Worm (Caenorhabditis elegans) whole organism, late embryonic: ENCODE results near the gene C27A2.12.
A peak's percentile ranks its signal among the peaks of the same experiment; 100 is the strongest.

Experiments used
- C08G9.2 ChIP-seq: sonication (generic microtip); optimal IDR thresholded peaks from 2 replicates; lab custom pipeline; 2016; ENCODE audit warnings: mild to moderate bottlenecking, missing genetic modification characterization, moderate library complexity, missing compliant biosample characterization
- C38D4.7 ChIP-seq: fragments of 200-800 bp; sonication (Bioruptor generic); optimal IDR thresholded peaks from 2 replicates; lab custom pipeline; 2018; ENCODE audit warnings: mild to moderate bottlenecking, missing genetic modification characterization, moderate library complexity, missing compliant biosample characterization
- F13H6.1 ChIP-seq: sonication (generic microtip); optimal IDR thresholded peaks from 2 replicates; lab custom pipeline; 2016; ENCODE audit warnings: missing genetic modification characterization, missing compliant biosample characterization
- K02D7.2 ChIP-seq: sonication (generic microtip); optimal IDR thresholded peaks from 2 replicates; lab custom pipeline; 2017; ENCODE audit warnings: mild to moderate bottlenecking, missing genetic modification characterization, missing compliant biosample characterization
- K09A11.1 ChIP-seq: sonication (generic microtip); optimal IDR thresholded peaks from 2 replicates; lab custom pipeline; 2017; ENCODE audit warnings: antibody characterized with exemption, mild to moderate bottlenecking, missing genetic modification characterization, missing compliant biosample characterization; ENCODE audit not compliant: insufficient read depth
- Y22D7AL.16 ChIP-seq: sonication (generic microtip); optimal IDR thresholded peaks from 2 replicates; lab custom pipeline; 2016; ENCODE audit warnings: missing genetic modification characterization, missing compliant biosample characterization
- ahr-1 ChIP-seq: sonication (generic microtip); optimal IDR thresholded peaks from 2 replicates; lab custom pipeline; 2016; ENCODE audit warnings: missing genetic modification characterization, missing compliant biosample characterization
- ama-1 ChIP-seq: fragments of 150-350 bp; optimal IDR thresholded peaks from 2 replicates; lab custom pipeline; 2014
- ceh-14 ChIP-seq: sonication (generic microtip); optimal IDR thresholded peaks from 2 replicates; lab custom pipeline; 2016; ENCODE audit warnings: missing genotype, missing genetic modification characterization, missing compliant biosample characterization
- ceh-19 ChIP-seq: fragments of 200-800 bp; sonication (Bioruptor generic); optimal IDR thresholded peaks from 2 replicates; lab custom pipeline; 2018; ENCODE audit warnings: mild to moderate bottlenecking, missing genetic modification characterization, missing compliant biosample characterization
- ceh-2 ChIP-seq: sonication (generic microtip); optimal IDR thresholded peaks from 2 replicates; lab custom pipeline; 2016; ENCODE audit warnings: missing genotype, missing genetic modification characterization, missing compliant biosample characterization
- ceh-22 ChIP-seq: sonication (generic microtip); optimal IDR thresholded peaks from 2 replicates; lab custom pipeline; 2017; ENCODE audit warnings: missing biosample characterization, missing genetic modification characterization
- ceh-24 ChIP-seq: sonication (generic microtip); optimal IDR thresholded peaks from 2 replicates; lab custom pipeline; 2016; ENCODE audit warnings: mild to moderate bottlenecking, missing genetic modification characterization, missing compliant biosample characterization
- ceh-30 ChIP-seq: fragments of 150-350 bp; optimal IDR thresholded peaks from 2 replicates; lab custom pipeline; 2014; ENCODE audit warnings: missing biosample characterization, missing genetic modification characterization
- ceh-31 ChIP-seq: sonication (generic microtip); optimal IDR thresholded peaks from 2 replicates; lab custom pipeline; 2016; ENCODE audit warnings: missing genetic modification characterization, missing compliant biosample characterization
- ceh-45 ChIP-seq: fragments of 200-800 bp; sonication (Bioruptor generic); IDR thresholded peaks from 2 replicates; pipeline ENCODE4 v1.3.6; 2022; ENCODE audit warnings: missing genetic modification reagents, missing genetic modification characterization, missing compliant biosample characterization
- ceh-48 ChIP-seq: sonication (generic microtip); optimal IDR thresholded peaks from 2 replicates; lab custom pipeline; 2016; ENCODE audit warnings: missing genetic modification characterization, inconsistent platforms, missing compliant biosample characterization
- ceh-9 ChIP-seq: sonication (generic microtip); optimal IDR thresholded peaks from 2 replicates; lab custom pipeline; 2016; ENCODE audit warnings: mild to moderate bottlenecking, missing genetic modification characterization, inconsistent platforms, missing compliant biosample characterization
- che-1 ChIP-seq: sonication (generic microtip); optimal IDR thresholded peaks from 2 replicates; lab custom pipeline; 2016; ENCODE audit warnings: mild to moderate bottlenecking, missing genetic modification characterization, missing compliant biosample characterization
- dve-1 ChIP-seq: sonication (generic microtip); optimal IDR thresholded peaks from 2 replicates; lab custom pipeline; 2017; ENCODE audit warnings: antibody characterized with exemption, mild to moderate bottlenecking, missing genetic modification characterization, missing compliant biosample characterization
- elt-4 ChIP-seq: sonication (generic microtip); optimal IDR thresholded peaks from 2 replicates; lab custom pipeline; 2016; ENCODE audit warnings: missing genetic modification characterization, missing compliant biosample characterization
- eyg-1 ChIP-seq: sonication (generic microtip); optimal IDR thresholded peaks from 2 replicates; lab custom pipeline; 2016; ENCODE audit warnings: missing genotype, missing genetic modification characterization, missing compliant biosample characterization
- fax-1 ChIP-seq: sonication (generic microtip); optimal IDR thresholded peaks from 2 replicates; lab custom pipeline; 2016; ENCODE audit warnings: missing genotype, missing genetic modification characterization, missing compliant biosample characterization
- fkh-6 ChIP-seq: sonication (generic microtip); optimal IDR thresholded peaks from 2 replicates; lab custom pipeline; 2016; ENCODE audit warnings: missing genetic modification characterization, missing compliant biosample characterization
- hlh-13 ChIP-seq: fragments of 200-800 bp; sonication (Bioruptor generic); optimal IDR thresholded peaks from 2 replicates; lab custom pipeline; 2018; ENCODE audit warnings: mild to moderate bottlenecking, missing genetic modification characterization, missing compliant biosample characterization
- hlh-15 ChIP-seq: sonication (generic microtip); optimal IDR thresholded peaks from 2 replicates; lab custom pipeline; 2016; ENCODE audit warnings: missing genetic modification characterization, missing compliant biosample characterization
- hlh-30 ChIP-seq: sonication (generic microtip); optimal IDR thresholded peaks from 2 replicates; lab custom pipeline; 2017; ENCODE audit warnings: antibody characterized with exemption, missing genetic modification characterization, missing compliant biosample characterization; ENCODE audit not compliant: insufficient read depth
- hlh-8 ChIP-seq: sonication (generic microtip); optimal IDR thresholded peaks from 2 replicates; lab custom pipeline; 2016; ENCODE audit warnings: missing genotype, missing genetic modification characterization, missing compliant biosample characterization
- lim-6 ChIP-seq: sonication (generic microtip); optimal IDR thresholded peaks from 2 replicates; lab custom pipeline; 2016; ENCODE audit warnings: missing genetic modification characterization, missing compliant biosample characterization
- madf-2 ChIP-seq: sonication (generic microtip); optimal IDR thresholded peaks from 2 replicates; lab custom pipeline; 2017; ENCODE audit warnings: missing genetic modification characterization, missing compliant biosample characterization
- mec-3 ChIP-seq: sonication (generic microtip); optimal IDR thresholded peaks from 2 replicates; lab custom pipeline; 2016; ENCODE audit warnings: borderline replicate concordance, missing genetic modification characterization, missing compliant biosample characterization
- nhr-11 ChIP-seq: fragments of 150-350 bp; optimal IDR thresholded peaks from 2 replicates; lab custom pipeline; 2014; ENCODE audit warnings: missing biosample characterization, missing genetic modification characterization
- nhr-232 ChIP-seq: sonication (generic microtip); optimal IDR thresholded peaks from 2 replicates; lab custom pipeline; 2016; ENCODE audit warnings: missing genetic modification characterization, missing compliant biosample characterization
- odd-2 ChIP-seq: sonication (generic microtip); optimal IDR thresholded peaks from 2 replicates; lab custom pipeline; 2017; ENCODE audit warnings: antibody characterized with exemption, mild to moderate bottlenecking, missing genetic modification characterization, missing compliant biosample characterization
- pag-3 ChIP-seq: sonication (generic microtip); optimal IDR thresholded peaks from 2 replicates; lab custom pipeline; 2016; ENCODE audit warnings: missing compliant biosample characterization, missing genetic modification characterization, borderline replicate concordance
- pat-9 ChIP-seq: fragments of 200-800 bp; sonication (Bioruptor generic); optimal IDR thresholded peaks from 2 replicates; lab custom pipeline; 2018; ENCODE audit warnings: mild to moderate bottlenecking, missing genetic modification characterization, moderate library complexity, missing compliant biosample characterization
- pha-2 ChIP-seq: sonication (generic microtip); optimal IDR thresholded peaks from 2 replicates; lab custom pipeline; 2017; ENCODE audit warnings: mild to moderate bottlenecking, missing genetic modification characterization, missing compliant biosample characterization
- pqm-1 ChIP-seq: sonication (generic microtip); optimal IDR thresholded peaks from 2 replicates; lab custom pipeline; 2016; ENCODE audit warnings: missing genetic modification characterization, missing compliant biosample characterization
- pros-1 ChIP-seq: fragments of 150-350 bp; optimal IDR thresholded peaks from 2 replicates; lab custom pipeline; 2014; ENCODE audit warnings: missing biosample characterization, missing genetic modification reagents, missing genetic modification characterization
- ref-2 ChIP-seq: sonication (generic microtip); optimal IDR thresholded peaks from 2 replicates; lab custom pipeline; 2016; ENCODE audit warnings: missing genetic modification characterization, missing compliant biosample characterization
- rnt-1 ChIP-seq: sonication (generic microtip); optimal IDR thresholded peaks from 2 replicates; lab custom pipeline; 2016; ENCODE audit warnings: missing genetic modification characterization, missing compliant biosample characterization
- sox-2 ChIP-seq: fragments of 200-800 bp; sonication (Bioruptor generic); IDR thresholded peaks from 2 replicates; pipeline ENCODE4 v1.3.6; 2022; ENCODE audit warnings: missing genetic modification reagents, missing genetic modification characterization, missing compliant biosample characterization
- sox-4 ChIP-seq: sonication (generic microtip); optimal IDR thresholded peaks from 2 replicates; lab custom pipeline; 2017; ENCODE audit warnings: mild to moderate bottlenecking, missing genetic modification characterization, inconsistent platforms, missing compliant biosample characterization
- tbx-2 ChIP-seq: sonication (generic microtip); optimal IDR thresholded peaks from 2 replicates; lab custom pipeline; 2016; ENCODE audit warnings: missing genetic modification characterization, missing compliant biosample characterization
- ttx-3 ChIP-seq: sonication (generic microtip); optimal IDR thresholded peaks from 2 replicates; lab custom pipeline; 2016; ENCODE audit warnings: missing genetic modification reagents, missing genetic modification characterization, missing compliant biosample characterization
- unc-3 ChIP-seq, 2 experiments: fragments of 200-800 bp in 1 of 2; sonication (Bioruptor generic) in 1 of 2; sonication (generic microtip) in 1 of 2; conservative IDR thresholded peaks in 1 of 2; optimal IDR thresholded peaks in 1 of 2; 2 replicates each; pipeline versions ENCODE4 v1.3.6 to Lab custom; 2016 to 2022; ENCODE audit warnings: missing compliant biosample characterization in 2 of 2, missing genetic modification characterization in 2 of 2, missing genetic modification reagents in 1 of 2
- unc-42 ChIP-seq: sonication (generic microtip); optimal IDR thresholded peaks from 2 replicates; lab custom pipeline; 2016; ENCODE audit warnings: missing genotype, missing genetic modification characterization, missing compliant biosample characterization
- unc-55 ChIP-seq: sonication (generic microtip); optimal IDR thresholded peaks from 2 replicates; lab custom pipeline; 2017; ENCODE audit warnings: missing biosample characterization, missing genetic modification reagents, missing genetic modification characterization
- unc-86 ChIP-seq: sonication (generic microtip); optimal IDR thresholded peaks from 2 replicates; lab custom pipeline; 2016; ENCODE audit warnings: missing genetic modification characterization, missing compliant biosample characterization
- zip-5 ChIP-seq: sonication (generic microtip); optimal IDR thresholded peaks from 2 replicates; lab custom pipeline; 2016; ENCODE audit warnings: missing genetic modification characterization, missing compliant biosample characterization

C27A2.12 gene

DNA sequence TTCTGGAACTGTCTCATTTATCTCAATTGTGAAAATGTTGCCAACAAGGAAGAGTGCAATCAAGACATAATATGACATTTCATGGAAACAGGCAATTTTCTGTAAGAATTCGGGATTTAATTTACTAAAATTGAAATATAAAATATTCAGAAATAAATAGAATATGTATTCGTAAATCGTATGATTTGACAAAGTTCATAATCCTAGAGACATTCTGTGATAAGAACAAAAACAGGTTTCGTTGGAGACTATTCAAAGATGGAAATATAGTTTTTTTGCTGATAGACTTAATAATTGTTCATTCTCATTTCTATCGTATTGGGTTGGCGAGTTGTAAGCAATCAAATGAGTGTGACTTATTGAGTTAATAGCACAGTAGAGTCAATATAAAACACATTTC, at the start of gene C27A2.12:
C27A2.12 (minus strand) TSS at position 101 of the 400 bp plus-strand sequence.
- TF ChIP-seq hlh-13 = no peak
- no peak for TF ChIP-seq Y22D7AL.16 (tag; lab: Kevin White, UChicago)
- TF ChIP-seq tbx-2 = no peak
- TF ChIP-seq C08G9.2 = no peak
- TF ChIP-seq pat-9 (tag; lab: Kevin White, UChicago) = no peak
- TF ChIP-seq rnt-1 (tag; lab: Kevin White, UChicago) = no peak
- no peak for TF ChIP-seq elt-4 (tag; lab: Kevin White, UChicago)
- no peak for TF ChIP-seq ceh-22 (tag; lab: Kevin White, UChicago)
- TF ChIP-seq fkh-6 = no peak
- TF ChIP-seq odd-2 (tag; lab: Kevin White, UChicago) = no peak
- no peak for TF ChIP-seq unc-42 (tag; lab: Kevin White, UChicago)
- no peak for TF ChIP-seq madf-2 (tag; lab: Kevin White, UChicago)
- no peak for TF ChIP-seq ceh-2 (tag; lab: Kevin White, UChicago)
- no peak for TF ChIP-seq nhr-232 (tag; lab: Kevin White, UChicago)
- no peak for TF ChIP-seq ceh-45
- TF ChIP-seq ttx-3 = no peak
- no peak for TF ChIP-seq sox-2 (GFP tag; lab: Robert Waterston, UW)
- TF ChIP-seq ceh-31 (tag; lab: Kevin White, UChicago) = no peak
- TF ChIP-seq ahr-1 = no peak

DNA sequence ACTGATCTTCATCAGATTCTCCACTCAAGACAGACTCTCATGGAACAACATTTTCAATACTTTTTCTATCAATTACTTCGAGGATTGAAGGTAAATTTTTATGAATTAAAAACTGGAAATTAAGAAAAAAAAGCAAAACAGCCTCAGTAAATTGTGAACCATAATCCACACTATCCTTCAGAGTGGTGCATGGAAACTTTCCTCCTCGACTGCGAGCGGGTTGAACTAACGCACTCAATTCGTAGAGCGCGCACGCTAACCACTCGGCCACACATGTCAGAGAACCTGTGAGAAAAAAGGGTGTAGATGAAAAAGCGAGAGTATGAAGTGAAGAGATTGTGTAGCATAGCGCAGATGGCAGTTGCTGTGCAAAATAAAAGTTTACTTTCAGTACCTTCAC, 47.1 kb upstream of the C27A2.12 start:
- peak; percentile 79 for TF ChIP-seq zip-5 (tag; lab: Kevin White, UChicago)
- peak; percentile 86 for TF ChIP-seq ceh-24 (tag; lab: Kevin White, UChicago)
- peak; percentile 94 for TF ChIP-seq ceh-14
- TF ChIP-seq ama-1 = no peak
- no peak for TF ChIP-seq nhr-11 (tag; lab: Kevin White, UChicago)
- peak; percentile 92 for TF ChIP-seq F13H6.1 (tag; lab: Kevin White, UChicago)
- peak; percentile 81 for TF ChIP-seq ceh-31 (tag; lab: Kevin White, UChicago)
- TF ChIP-seq C38D4.7 (GFP tag; lab: Kevin White, UChicago) = peak; percentile 96
- TF ChIP-seq lim-6 (tag; lab: Kevin White, UChicago) = peak; percentile 94
- TF ChIP-seq pha-2 = peak; percentile 93
- TF ChIP-seq ceh-19 = peak; percentile 97
- TF ChIP-seq ttx-3 = peak; percentile 94
- TF ChIP-seq eyg-1 (tag; lab: Kevin White, UChicago) = peak; percentile 88
- TF ChIP-seq hlh-30 = peak; percentile 75
- TF ChIP-seq pros-1 (tag; lab: Kevin White, UChicago) = peak; percentile 41
- TF ChIP-seq ref-2 = peak; percentile 93
- peak; percentile 96 for TF ChIP-seq che-1
- peak; percentile 95 for TF ChIP-seq fax-1 (tag; lab: Kevin White, UChicago)
- peak; percentile 90 for TF ChIP-seq K09A11.1
- peak; percentile 96 for TF ChIP-seq hlh-15 (tag; lab: Kevin White, UChicago)
- TF ChIP-seq odd-2 (tag; lab: Kevin White, UChicago) = peak; percentile 72
- peak; percentile 93 for TF ChIP-seq dve-1
- peak; percentile 98 for TF ChIP-seq sox-4
- peak; percentile 95 for TF ChIP-seq hlh-13
- peak; percentile 88 for TF ChIP-seq C08G9.2
- TF ChIP-seq fkh-6 = peak; percentile 95
- TF ChIP-seq hlh-8 (tag; lab: Kevin White, UChicago) = peak; percentile 95
- TF ChIP-seq ceh-48 = peak; percentile 89
- peak; percentile 91 for TF ChIP-seq ceh-9 (tag; lab: Kevin White, UChicago)
- TF ChIP-seq pag-3 = peak; percentile 68
- peak; percentile 95 for TF ChIP-seq K02D7.2 (tag; lab: Kevin White, UChicago)
- TF ChIP-seq Y22D7AL.16 (tag; lab: Kevin White, UChicago) = peak; percentile 98
- peak; percentile 97 for TF ChIP-seq unc-3 (GFP tag; conservative IDR thresholded peaks at IDR 0.05; lab: Robert Waterston, UW)
- TF ChIP-seq unc-3 (tag; optimal IDR thresholded peaks at IDR 0.05; lab: Kevin White, UChicago) = peak; percentile 91
- TF ChIP-seq nhr-232 (tag; lab: Kevin White, UChicago) = peak; percentile 97
- peak; percentile 93 for TF ChIP-seq pqm-1 (tag; lab: Kevin White, UChicago)
- peak; percentile 92 for TF ChIP-seq unc-86 (tag; lab: Kevin White, UChicago)
- TF ChIP-seq ceh-30 (tag; lab: Kevin White, UChicago) = peak; percentile 74
- no peak for TF ChIP-seq unc-55 (GFP tag; lab: Kevin White, UChicago)
- TF ChIP-seq mec-3 = peak; percentile 87
